Worm (Caenorhabditis elegans): ENCODE data around the gene clec-165.

The clec-165 gene

ce11 chrIV:1246762-1247436 is at the start of gene clec-165, which contains the start of gene F38A1.11:
Gene clec-165, minus strand, starts transcription at chrIV:1246886.
Gene F38A1.11, plus strand, starts transcription at chrIV:1247386.
- TF ChIP-seq blmp-1 (tag; optimal IDR thresholded peaks at IDR 0.05), result no peak
- TF ChIP-seq nhr-12 (tag; optimal IDR thresholded peaks at IDR 0.05), result no peak
- TF ChIP-seq lin-32 (GFP tag; optimal IDR thresholded peaks at IDR 0.05), result no peak
- no peak for TF ChIP-seq unc-120 (tag; optimal IDR thresholded peaks at IDR 0.05; ENCODE audit: poor library complexity, severe bottlenecking)
- no peak for TF ChIP-seq sem-2 (GFP tag; optimal IDR thresholded peaks at IDR 0.05)
- TF ChIP-seq sptf-1 (tag; optimal IDR thresholded peaks at IDR 0.05), result no peak
- no peak for TF ChIP-seq snpc-4 (tag; optimal IDR thresholded peaks at IDR 0.05)
- TF ChIP-seq hlh-1 (tag; optimal IDR thresholded peaks at IDR 0.05), result no peak
- no peak for TF ChIP-seq tbx-8 (GFP tag; optimal IDR thresholded peaks at IDR 0.05)
- TF ChIP-seq unc-62 (GFP tag; optimal IDR thresholded peaks at IDR 0.05), result no peak
- TF ChIP-seq unc-39 (tag; optimal IDR thresholded peaks at IDR 0.05), result no peak
- TF ChIP-seq ceh-39 (tag; optimal IDR thresholded peaks at IDR 0.05), result no peak
- no peak for TF ChIP-seq elt-3 (tag; optimal IDR thresholded peaks at IDR 0.05)
- no peak for TF ChIP-seq nhr-2 (tag; optimal IDR thresholded peaks at IDR 0.05)
- no peak for TF ChIP-seq nhr-237 (tag; optimal IDR thresholded peaks at IDR 0.05)
- no peak for TF ChIP-seq flh-1 (GFP tag; optimal IDR thresholded peaks at IDR 0.05)
- TF ChIP-seq ham-2 (GFP tag; optimal IDR thresholded peaks at IDR 0.05), result no peak

- TF ChIP-seq ces-1 (GFP tag; optimal IDR thresholded peaks at IDR 0.05), result no peak
- no peak for TF ChIP-seq elt-3 (tag; optimal IDR thresholded peaks at IDR 0.05)
- no peak for TF ChIP-seq drap-1 (GFP tag; optimal IDR thresholded peaks at IDR 0.05)
- TF ChIP-seq hlh-1 (tag; optimal IDR thresholded peaks at IDR 0.05), result no peak
- no peak for TF ChIP-seq nhr-237 (tag; optimal IDR thresholded peaks at IDR 0.05)
- no peak for TF ChIP-seq nhr-12 (tag; optimal IDR thresholded peaks at IDR 0.05)
- no peak for TF ChIP-seq unc-120 (tag; optimal IDR thresholded peaks at IDR 0.05; ENCODE audit: poor library complexity, severe bottlenecking)
- TF ChIP-seq bed-3 (GFP tag; optimal IDR thresholded peaks at IDR 0.05), result no peak
- no peak for TF ChIP-seq elt-1 (tag; optimal IDR thresholded peaks at IDR 0.05; ENCODE audit: borderline replicate concordance, insufficient read depth)
- TF ChIP-seq ceh-39 (tag; optimal IDR thresholded peaks at IDR 0.05), result no peak
- no peak for TF ChIP-seq mep-1 (tag; optimal IDR thresholded peaks at IDR 0.05)
- no peak for TF ChIP-seq blmp-1 (tag; optimal IDR thresholded peaks at IDR 0.05)
- TF ChIP-seq ceh-83 (GFP tag; optimal IDR thresholded peaks at IDR 0.05), result no peak
- no peak for TF ChIP-seq sem-2 (GFP tag; optimal IDR thresholded peaks at IDR 0.05)
- no peak for TF ChIP-seq flh-1 (GFP tag; optimal IDR thresholded peaks at IDR 0.05)
- TF ChIP-seq nhr-28 (tag; optimal IDR thresholded peaks at IDR 0.05), result no peak
- no peak for TF ChIP-seq cnd-1 (tag; optimal IDR thresholded peaks at IDR 0.05)
These were observed 42.6 kb upstream of the clec-165 start, which contains the start of gene plst-1 for ce11 chrIV:1289327-1289726. Gene plst-1, plus strand, starts transcription at chrIV:1289627.

ce11 chrIV:1286549-1286948 is 39.9 kb upstream of the clec-165 start:
- no peak for TF ChIP-seq lsy-2 (tag; optimal IDR thresholded peaks at IDR 0.05)
- no peak for TF ChIP-seq lin-13 (tag; optimal IDR thresholded peaks at IDR 0.05)
- TF ChIP-seq ham-2 (GFP tag; optimal IDR thresholded peaks at IDR 0.05), result no peak
- TF ChIP-seq snpc-4 (tag; optimal IDR thresholded peaks at IDR 0.05), result no peak
- TF ChIP-seq ceh-83 (GFP tag; optimal IDR thresholded peaks at IDR 0.05), result no peak
- TF ChIP-seq ceh-39 (tag; optimal IDR thresholded peaks at IDR 0.05), result no peak
- no peak for TF ChIP-seq lin-32 (GFP tag; optimal IDR thresholded peaks at IDR 0.05)
- no peak for TF ChIP-seq ztf-11 (tag; optimal IDR thresholded peaks at IDR 0.05)
- no peak for TF ChIP-seq sptf-1 (tag; optimal IDR thresholded peaks at IDR 0.05)
- no peak for TF ChIP-seq M03D4.4 (tag; optimal IDR thresholded peaks at IDR 0.05)
- no peak for TF ChIP-seq nhr-28 (tag; optimal IDR thresholded peaks at IDR 0.05)
- TF ChIP-seq nhr-12 (tag; optimal IDR thresholded peaks at IDR 0.05), result no peak
- TF ChIP-seq nhr-2 (tag; optimal IDR thresholded peaks at IDR 0.05), result no peak
- no peak for TF ChIP-seq pha-4 (tag; optimal IDR thresholded peaks at IDR 0.05)

- TF ChIP-seq ceh-83 (GFP tag; optimal IDR thresholded peaks at IDR 0.05) (no peak), lin-32 (GFP tag; optimal IDR thresholded peaks at IDR 0.05) (no peak), zip-8 (tag; optimal IDR thresholded peaks at IDR 0.05) (no peak), nhr-28 (tag; optimal IDR thresholded peaks at IDR 0.05) (no peak)
These were observed 38.2 kb upstream of the clec-165 start for ce11 chrIV:1284877-1285276.

- TF ChIP-seq ceh-43 (GFP tag; optimal IDR thresholded peaks at IDR 0.05), result no peak
- TF ChIP-seq ces-1 (GFP tag; optimal IDR thresholded peaks at IDR 0.05), result peak; percentile 45
- TF ChIP-seq cnd-1 (tag; optimal IDR thresholded peaks at IDR 0.05), result peak; percentile 21
These were observed 32.3 kb upstream of the clec-165 start for ce11 chrIV:1278945-1279344.

Measured in whole organism, mixed stage, embryonic.